Worm (Caenorhabditis elegans) whole organism, L3 larva: ENCODE results near the gene skr-19.
A peak's percentile ranks its signal among the peaks of the same experiment; 100 is the strongest.

Experiments
- R02D3.7 ChIP-seq: fragments of 150-350 bp; optimal IDR thresholded peaks from 2 replicates; lab custom pipeline; 2014; ENCODE audit warnings: missing biosample characterization, missing genetic modification characterization
- ZK546.5 ChIP-seq: sonication (generic microtip); optimal IDR thresholded peaks from 2 replicates; lab custom pipeline; 2017; ENCODE audit warnings: missing biosample characterization, missing genetic modification characterization
- aly-2 ChIP-seq: fragments of 150-350 bp; optimal IDR thresholded peaks from 2 replicates; lab custom pipeline; 2014; ENCODE audit warnings: missing biosample characterization, missing genetic modification characterization
- ama-1 ChIP-seq: fragments of 150-350 bp; optimal IDR thresholded peaks from 2 replicates; lab custom pipeline; 2018
- ceh-16 ChIP-seq: sonication (generic microtip); optimal IDR thresholded peaks from 2 replicates; lab custom pipeline; 2017; ENCODE audit warnings: missing biosample characterization, missing genetic modification characterization
- ceh-28 ChIP-seq: fragments of 150-350 bp; optimal IDR thresholded peaks from 2 replicates; lab custom pipeline; 2014; ENCODE audit warnings: missing biosample characterization, missing genetic modification reagents, missing genetic modification characterization
- ceh-82 ChIP-seq: fragments of 150-350 bp; optimal IDR thresholded peaks from 2 replicates; lab custom pipeline; 2014; ENCODE audit warnings: missing biosample characterization, missing genetic modification characterization
- ceh-9 ChIP-seq: sonication (generic microtip); optimal IDR thresholded peaks from 2 replicates; lab custom pipeline; 2018; ENCODE audit warnings: missing biosample characterization, missing genetic modification characterization
- daf-12 ChIP-seq: fragments of 150-350 bp; optimal IDR thresholded peaks from 2 replicates; lab custom pipeline; 2014; ENCODE audit warnings: missing biosample characterization, missing genetic modification reagents, missing genetic modification characterization
- egl-27 ChIP-seq: sonication (generic microtip); optimal IDR thresholded peaks from 4 replicates; lab custom pipeline; 2017; ENCODE audit warnings: missing biosample characterization, missing genetic modification reagents, missing genetic modification characterization
- elt-1 ChIP-seq: fragments of 150-350 bp; optimal IDR thresholded peaks from 2 replicates; lab custom pipeline; 2014; ENCODE audit warnings: missing biosample characterization, missing genetic modification characterization
- elt-2 ChIP-seq: sonication (generic microtip); optimal IDR thresholded peaks from 2 replicates; lab custom pipeline; 2016; ENCODE audit warnings: missing genetic modification reagents, mild to moderate bottlenecking, missing genetic modification characterization, missing compliant biosample characterization
- elt-3 ChIP-seq, 3 experiments: fragments of 150-350 bp in 1 of 3; sonication (generic microtip) in 2 of 3; optimal IDR thresholded peaks; 2 replicates in 2 of 3; 4 replicates in 1 of 3; lab custom pipeline; 2014 to 2017; ENCODE audit warnings: missing biosample characterization in 3 of 3, missing genetic modification characterization in 3 of 3
- eor-1 ChIP-seq, 2 experiments: fragments of 150-350 bp; optimal IDR thresholded peaks; 2 replicates each; lab custom pipeline; 2014 to 2018; ENCODE audit warnings: missing biosample characterization in 2 of 2, missing genetic modification characterization in 2 of 2
- fkh-10 ChIP-seq: sonication (generic microtip); optimal IDR thresholded peaks from 2 replicates; lab custom pipeline; 2017; ENCODE audit warnings: missing biosample characterization, missing genetic modification reagents, missing genetic modification characterization
- fkh-2 ChIP-seq: fragments of 150-350 bp; optimal IDR thresholded peaks from 2 replicates; lab custom pipeline; 2014; ENCODE audit warnings: missing biosample characterization, missing genetic modification reagents, missing genetic modification characterization
- fos-1 ChIP-seq: fragments of 150-350 bp; optimal IDR thresholded peaks from 2 replicates; lab custom pipeline; 2014; ENCODE audit warnings: missing biosample characterization, missing genetic modification characterization
- hmg-11 ChIP-seq: sonication (generic microtip); optimal IDR thresholded peaks from 2 replicates; lab custom pipeline; 2016; ENCODE audit warnings: missing genetic modification characterization, missing compliant biosample characterization
- lin-15B ChIP-seq: fragments of 150-350 bp; optimal IDR thresholded peaks from 2 replicates; lab custom pipeline; 2014; ENCODE audit warnings: missing biosample characterization, missing genetic modification characterization
- mml-1 ChIP-seq: fragments of 150-350 bp; sonication (generic microtip); optimal IDR thresholded peaks from 3 replicates; lab custom pipeline; 2014; ENCODE audit warnings: missing biosample characterization, missing genetic modification characterization
- nfya-1 ChIP-seq: sonication (generic microtip); optimal IDR thresholded peaks from 2 replicates; lab custom pipeline; 2017; ENCODE audit warnings: missing genetic modification characterization, mild to moderate bottlenecking, missing compliant biosample characterization, antibody characterized with exemption, moderate library complexity; ENCODE audit not compliant: insufficient read depth
- nhr-12 ChIP-seq: fragments of 150-350 bp; optimal IDR thresholded peaks from 2 replicates; lab custom pipeline; 2014; ENCODE audit warnings: missing biosample characterization, missing genetic modification characterization
- nhr-23 ChIP-seq: fragments of 150-350 bp; optimal IDR thresholded peaks from 2 replicates; lab custom pipeline; 2014; ENCODE audit warnings: missing biosample characterization, missing genetic modification reagents, missing genetic modification characterization
- nhr-237 ChIP-seq: fragments of 150-350 bp; optimal IDR thresholded peaks from 2 replicates; lab custom pipeline; 2014; ENCODE audit warnings: missing biosample characterization, missing genetic modification characterization
- nhr-28 ChIP-seq: fragments of 150-350 bp; optimal IDR thresholded peaks from 2 replicates; lab custom pipeline; 2014; ENCODE audit warnings: missing biosample characterization, missing genetic modification characterization
- nhr-43 ChIP-seq: sonication (generic microtip); optimal IDR thresholded peaks from 2 replicates; lab custom pipeline; 2016; ENCODE audit warnings: mild to moderate bottlenecking, missing genetic modification characterization, missing compliant biosample characterization; ENCODE audit not compliant: poor library complexity, severe bottlenecking
- nhr-67 ChIP-seq: fragments of 150-350 bp; optimal IDR thresholded peaks from 2 replicates; lab custom pipeline; 2014; ENCODE audit warnings: missing biosample characterization, missing genetic modification characterization
- nhr-76 ChIP-seq: fragments of 150-350 bp; sonication (generic microtip); optimal IDR thresholded peaks from 5 replicates; lab custom pipeline; 2014; ENCODE audit warnings: missing biosample characterization, missing genetic modification characterization
- pha-4 ChIP-seq: fragments of 150-350 bp; optimal IDR thresholded peaks from 2 replicates; lab custom pipeline; 2014; ENCODE audit warnings: missing biosample characterization, missing genetic modification reagents, missing genetic modification characterization
- pqm-1 ChIP-seq: fragments of 150-350 bp; optimal IDR thresholded peaks from 2 replicates; lab custom pipeline; 2017; ENCODE audit warnings: missing biosample characterization, missing genetic modification characterization, inconsistent platforms
- sea-2 ChIP-seq: fragments of 150-350 bp; sonication (generic microtip); optimal IDR thresholded peaks from 4 replicates; lab custom pipeline; 2014; ENCODE audit warnings: missing biosample characterization, missing genetic modification reagents, missing genetic modification characterization
- tbx-2 ChIP-seq: sonication (generic microtip); optimal IDR thresholded peaks from 2 replicates; lab custom pipeline; 2016; ENCODE audit warnings: mild to moderate bottlenecking, missing genetic modification characterization, missing compliant biosample characterization
- unc-39 ChIP-seq: sonication (generic microtip); optimal IDR thresholded peaks from 4 replicates; lab custom pipeline; 2017; ENCODE audit warnings: missing biosample characterization, missing genetic modification characterization
- unc-62 ChIP-seq: fragments of 150-350 bp; sonication (generic microtip); optimal IDR thresholded peaks from 4 replicates; lab custom pipeline; 2014; ENCODE audit warnings: missing biosample characterization, missing genetic modification reagents, missing genetic modification characterization
- ztf-4 ChIP-seq: fragments of 150-350 bp; optimal IDR thresholded peaks from 2 replicates; lab custom pipeline; 2014; ENCODE audit warnings: missing biosample characterization, missing genetic modification characterization

The skr-19 gene

DNA sequence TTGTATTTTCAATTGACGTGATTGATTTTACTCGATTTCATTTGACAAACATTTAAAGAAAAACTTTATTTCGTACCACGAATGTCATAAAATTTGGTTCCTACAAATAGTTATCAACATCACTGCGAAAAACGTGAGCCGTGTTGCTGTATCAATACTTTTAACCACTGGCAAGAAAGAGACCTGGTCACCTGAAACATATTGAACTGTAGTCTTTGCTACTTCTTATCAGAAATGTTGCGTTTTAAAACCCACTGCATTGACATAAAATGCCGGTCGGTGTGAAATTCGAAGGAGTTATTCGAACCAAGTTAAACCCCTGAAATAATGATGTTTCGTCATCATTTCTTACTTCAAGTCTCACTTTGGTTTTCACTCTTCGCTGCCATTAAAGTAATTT is 23.1 kb upstream of the skr-19 start:
- peak; percentile 69 for TF ChIP-seq elt-2 (tag; lab: Kevin White, UChicago)
- TF ChIP-seq pqm-1, result peak; percentile 41
- no peak for TF ChIP-seq fos-1 (tag; lab: Kevin White, UChicago)
- TF ChIP-seq, all 47 proteins: peak for 2

DNA sequence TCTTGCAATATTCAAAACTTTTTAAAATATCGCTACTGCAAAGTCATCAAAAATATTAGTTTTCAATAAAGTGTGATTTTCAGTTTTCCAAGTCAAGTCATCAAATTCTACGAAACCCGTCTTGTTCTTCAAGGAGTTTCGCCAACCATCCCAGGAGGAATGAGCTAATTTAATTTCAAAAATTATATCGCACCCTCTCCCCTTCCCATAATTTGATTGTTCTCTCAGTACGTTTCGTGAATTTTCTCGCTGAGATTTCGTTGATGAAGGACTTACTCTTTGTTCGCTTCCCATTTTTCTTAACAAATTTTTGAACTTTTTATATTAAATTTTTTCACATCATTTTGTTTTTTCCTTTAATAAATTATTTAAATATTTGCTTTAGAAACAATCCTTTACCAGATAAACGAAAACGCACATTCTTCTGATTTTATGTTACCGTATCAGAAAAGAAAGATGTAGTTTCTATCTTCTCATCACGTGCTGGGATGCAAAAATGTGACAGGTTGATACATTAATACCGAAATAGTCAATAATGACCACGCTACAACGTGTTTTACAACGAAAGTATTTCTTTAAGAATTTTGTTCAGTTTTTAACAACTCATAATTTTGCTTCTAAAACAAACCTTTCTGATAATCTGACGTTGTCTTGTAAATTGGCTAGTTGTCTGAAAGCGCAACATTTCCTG is 22.3 kb upstream of the skr-19 start:
- TF ChIP-seq nfya-1 (tag; lab: Kevin White, UChicago) (no peak), elt-2 (tag; lab: Kevin White, UChicago) (peak; percentile 2), nhr-23 (tag; lab: Kevin White, UChicago) (peak; percentile 12), pqm-1 (peak; percentile 28), ceh-16 (tag; lab: Kevin White, UChicago) (no peak), ztf-4 (tag; lab: Kevin White, UChicago) (no peak), nhr-28 (tag; lab: Kevin White, UChicago) (no peak), pha-4 (tag; lab: Kevin White, UChicago) (peak; percentile 2)

ce11 chrX:13245090-13245489 is 20.6 kb upstream of the skr-19 start, which contains the start of gene hpl-1:
hpl-1 (plus strand) TSS chrX:13245390.
- TF ChIP-seq ceh-28 (tag; lab: Kevin White, UChicago), result peak; percentile 38
- TF ChIP-seq mml-1, result no peak
- no peak for TF ChIP-seq ZK546.5 (tag; lab: Kevin White, UChicago)
- TF ChIP-seq nhr-23 (tag; lab: Kevin White, UChicago), result no peak
- no peak for TF ChIP-seq daf-12
- TF ChIP-seq elt-3 (tag; optimal IDR thresholded peaks at IDR 0.05; lab: Kevin White, UChicago), result no peak

ce11 chrX:13242231-13242630 is 17.7 kb upstream of the skr-19 start, which contains the start of gene K08H2.5:
K08H2.5 (minus strand) TSS chrX:13242331.
- TF ChIP-seq ceh-9 (tag; lab: Kevin White, UChicago) (no peak), egl-27 (tag; lab: Kevin White, UChicago) (no peak), nfya-1 (tag; lab: Kevin White, UChicago) (no peak), ceh-82 (tag; lab: Kevin White, UChicago) (no peak), sea-2 (GFP tag; lab: Kevin White, UChicago) (no peak), fkh-2 (tag; lab: Kevin White, UChicago) (no peak), elt-1 (tag; lab: Kevin White, UChicago) (no peak), nhr-237 (tag; lab: Kevin White, UChicago) (no peak), eor-1 (tag; optimal IDR thresholded peaks at IDR 0.05; lab: Kevin White, UChicago) (no peak), fkh-10 (no peak), nhr-76 (tag; lab: Kevin White, UChicago) (no peak), ceh-28 (tag; lab: Kevin White, UChicago) (no peak), nhr-67 (tag; lab: Kevin White, UChicago) (no peak), tbx-2 (tag; lab: Kevin White, UChicago) (no peak), unc-62 (GFP tag; lab: Kevin White, UChicago) (no peak), unc-39 (tag; lab: Kevin White, UChicago) (no peak), elt-3 (tag; optimal IDR thresholded peaks at IDR 0.05; lab: Kevin White, UChicago) (no peak), ZK546.5 (tag; lab: Kevin White, UChicago) (no peak), ama-1 (lab: Kevin White, UChicago) (no peak)
- TF ChIP-seq, all 47 proteins: peak for 0

- TF ChIP-seq egl-27 (tag; lab: Kevin White, UChicago) (no peak), ceh-9 (tag; lab: Kevin White, UChicago) (no peak), pqm-1 (no peak), nhr-76 (tag; lab: Kevin White, UChicago) (no peak), ztf-4 (tag; lab: Kevin White, UChicago) (no peak), unc-62 (GFP tag; lab: Kevin White, UChicago) (no peak), nhr-237 (tag; lab: Kevin White, UChicago) (no peak), unc-39 (tag; lab: Kevin White, UChicago) (no peak), eor-1 (tag; optimal IDR thresholded peaks at IDR 0.05; lab: Kevin White, UChicago) (no peak), hmg-11 (tag; lab: Kevin White, UChicago) (no peak), lin-15B (tag; lab: Kevin White, UChicago) (no peak), aly-2 (tag; lab: Kevin White, UChicago) (no peak), mml-1 (no peak), nhr-43 (tag; lab: Kevin White, UChicago) (no peak), fkh-10 (no peak), nhr-12 (tag; lab: Kevin White, UChicago) (no peak), R02D3.7 (tag; lab: Kevin White, UChicago) (no peak)
Measured at ce11 chrX:13238197-13238596, 13.7 kb upstream of the skr-19 start, which contains the start of gene K08H2.4. K08H2.4 (plus strand) TSS chrX:13238497.
